Fruit fly (Drosophila melanogaster) whole organism, embryonic: Measurements from ENCODE around the gene scpr-C.
A peak's percentile ranks its signal among the peaks of the same experiment; 100 is the strongest.

Source experiments
- Antp ChIP-seq: fragments of 200-800 bp; sonication (Bioruptor generic); optimal IDR thresholded peaks from 3 replicates; lab custom pipeline; 2016; ENCODE audit warnings: missing biosample characterization, missing genetic modification characterization
- B-H1 ChIP-seq: fragments of 200-800 bp; sonication (Bioruptor generic); IDR thresholded peaks from 3 replicates; pipeline ENCODE4 v1.3.6; 2022; ENCODE audit warnings: missing biosample characterization, missing genetic modification characterization
- Bdp1 ChIP-seq: fragments of 200-800 bp; sonication (Bioruptor generic); optimal IDR thresholded peaks from 3 replicates; lab custom pipeline; 2016; ENCODE audit warnings: missing biosample characterization, missing genetic modification characterization
- CG10979 ChIP-seq: fragments of 200-800 bp; sonication (Bioruptor generic); optimal IDR thresholded peaks from 2 replicates; lab custom pipeline; 2018; ENCODE audit warnings: missing biosample characterization, mild to moderate bottlenecking, missing genetic modification characterization, moderate library complexity
- CG11723 ChIP-seq: fragments of 200-800 bp; sonication (Bioruptor generic); optimal IDR thresholded peaks from 2 replicates; lab custom pipeline; 2017; ENCODE audit warnings: missing biosample characterization, mild to moderate bottlenecking, missing genetic modification characterization
- CG12659 ChIP-seq: fragments of 200-800 bp; sonication (Bioruptor generic); optimal IDR thresholded peaks from 3 replicates; lab custom pipeline; 2017; ENCODE audit warnings: mild to moderate bottlenecking, missing biosample characterization, missing genetic modification reagents, missing genetic modification characterization
- CG14050 ChIP-seq: fragments of 200-800 bp; sonication (Bioruptor generic); IDR thresholded peaks from 3 replicates; pipeline ENCODE4 v1.3.6; 2022; ENCODE audit warnings: missing biosample characterization, missing genetic modification characterization
- CG14860 ChIP-seq: fragments of 200-800 bp; sonication (Bioruptor generic); IDR thresholded peaks from 3 replicates; pipeline ENCODE4 v1.3.6; 2022; ENCODE audit warnings: missing biosample characterization, missing genetic modification characterization; ENCODE audit not compliant: partially characterized antibody
- CG1603 ChIP-seq: fragments of 200-800 bp; sonication (Bioruptor generic); optimal IDR thresholded peaks from 2 replicates; lab custom pipeline; 2019; ENCODE audit warnings: missing biosample characterization, mild to moderate bottlenecking, missing genetic modification characterization, moderate library complexity
- CG17612 ChIP-seq: fragments of 200-800 bp; sonication (Bioruptor generic); IDR thresholded peaks from 2 replicates; pipeline ENCODE4 v1.3.6; 2022; ENCODE audit warnings: missing biosample characterization, missing genetic modification characterization
- CG17829 ChIP-seq: fragments of 200-800 bp; optimal IDR thresholded peaks from 2 replicates; lab custom pipeline; 2019; ENCODE audit warnings: missing biosample characterization, mild to moderate bottlenecking, missing genetic modification characterization, moderate library complexity
- CG30431 ChIP-seq: fragments of 200-800 bp; sonication (Bioruptor generic); optimal IDR thresholded peaks from 2 replicates; lab custom pipeline; 2017; ENCODE audit warnings: missing biosample characterization, missing genetic modification characterization
- CG31224 ChIP-seq: fragments of 200-800 bp; sonication (Bioruptor generic); IDR thresholded peaks from 2 replicates; pipeline ENCODE4 v1.3.6; 2022; ENCODE audit warnings: missing biosample characterization, missing genetic modification characterization
- CG31441 ChIP-seq: fragments of 200-800 bp; sonication (Bioruptor generic); IDR thresholded peaks from 2 replicates; pipeline ENCODE4 v1.3.6; 2022; ENCODE audit warnings: missing biosample characterization, missing genetic modification characterization
- CG33557 ChIP-seq: fragments of 200-800 bp; sonication (Bioruptor generic); optimal IDR thresholded peaks from 2 replicates; lab custom pipeline; 2019; ENCODE audit warnings: missing biosample characterization, mild to moderate bottlenecking, missing genetic modification characterization, moderate library complexity
- CG34376 ChIP-seq: fragments of 200-800 bp; sonication (Bioruptor generic); optimal IDR thresholded peaks from 2 replicates; lab custom pipeline; 2018; ENCODE audit warnings: missing biosample characterization, mild to moderate bottlenecking, missing genetic modification characterization
- CG34422 ChIP-seq: fragments of 200-800 bp; sonication (Bioruptor generic); IDR thresholded peaks from 3 replicates; pipeline ENCODE4 v1.3.6; 2022; ENCODE audit warnings: missing biosample characterization, missing genetic modification characterization
- CG3726 ChIP-seq: fragments of 200-800 bp; sonication (Bioruptor generic); IDR thresholded peaks from 3 replicates; pipeline ENCODE4, ENCODE4 v1.3.6; 2022; ENCODE audit warnings: missing biosample characterization, missing genetic modification characterization
- CG3995 ChIP-seq: fragments of 200-800 bp; sonication (Bioruptor generic); optimal IDR thresholded peaks from 3 replicates; lab custom pipeline; 2016; ENCODE audit warnings: missing biosample characterization, missing genetic modification characterization
- CG43689 ChIP-seq: fragments of 200-800 bp; sonication (Bioruptor generic); IDR thresholded peaks from 2 replicates; pipeline ENCODE4 v1.3.6; 2022; ENCODE audit warnings: missing biosample characterization, missing genetic modification characterization
- CG4820 ChIP-seq: fragments of 200-800 bp; sonication (Bioruptor generic); optimal IDR thresholded peaks from 3 replicates; lab custom pipeline; 2016; ENCODE audit warnings: missing biosample characterization, missing genetic modification characterization
- CG6254 ChIP-seq: fragments of 200-800 bp; sonication (Bioruptor generic); optimal IDR thresholded peaks from 3 replicates; lab custom pipeline; 2017; ENCODE audit warnings: mild to moderate bottlenecking, missing biosample characterization, missing genetic modification reagents, missing genetic modification characterization
- Fer3 ChIP-seq: fragments of 200-800 bp; sonication (Bioruptor generic); optimal IDR thresholded peaks from 2 replicates; lab custom pipeline; 2018; ENCODE audit warnings: missing biosample characterization, mild to moderate bottlenecking, missing genetic modification characterization, moderate library complexity
- H2.0 ChIP-seq: fragments of 200-800 bp; sonication (Bioruptor generic); IDR thresholded peaks from 2 replicates; pipeline ENCODE4 v1.3.6; 2022; ENCODE audit warnings: missing biosample characterization, missing genetic modification characterization
- HLH3B ChIP-seq: fragments of 200-800 bp; sonication (Bioruptor generic); IDR thresholded peaks from 2 replicates; pipeline ENCODE4 v1.3.6; 2022; ENCODE audit warnings: missing biosample characterization, missing genetic modification characterization
- Hsf ChIP-seq: fragments of 200-800 bp; sonication (Bioruptor generic); optimal IDR thresholded peaks from 3 replicates; lab custom pipeline; 2016; ENCODE audit warnings: missing biosample characterization, missing genetic modification characterization
- Mad ChIP-seq: fragments of 200-800 bp; sonication (Bioruptor generic); optimal IDR thresholded peaks from 2 replicates; lab custom pipeline; 2016; ENCODE audit warnings: missing biosample characterization, missing genetic modification characterization
- Ptx1 ChIP-seq: fragments of 200-800 bp; sonication (Bioruptor generic); IDR thresholded peaks from 2 replicates; pipeline ENCODE4 v1.3.6; 2022; ENCODE audit warnings: missing biosample characterization, missing genetic modification characterization
- Rfx ChIP-seq: fragments of 200-800 bp; sonication (Bioruptor generic); IDR thresholded peaks from 2 replicates; pipeline ENCODE4 v1.3.6; 2022; ENCODE audit warnings: missing biosample characterization, missing genetic modification characterization
- Rx ChIP-seq: fragments of 200-800 bp; sonication (Bioruptor generic); IDR thresholded peaks from 2 replicates; pipeline ENCODE4 v1.3.6; 2022; ENCODE audit warnings: missing biosample characterization, missing genetic modification characterization
- TFAM ChIP-seq: fragments of 200-800 bp; sonication (Bioruptor generic); optimal IDR thresholded peaks from 2 replicates; lab custom pipeline; 2017; ENCODE audit warnings: missing biosample characterization, missing genetic modification characterization, inconsistent platforms
- Taf1 ChIP-seq: fragments of 200-800 bp; sonication (Bioruptor generic); IDR thresholded peaks from 2 replicates; pipeline ENCODE4 v1.3.6; 2022; ENCODE audit warnings: missing biosample characterization, missing genetic modification characterization
- Xbp1 ChIP-seq: fragments of 200-800 bp; sonication (Bioruptor generic); optimal IDR thresholded peaks from 3 replicates; lab custom pipeline; 2016; ENCODE audit warnings: missing biosample characterization, mild to moderate bottlenecking, missing genetic modification characterization
- Xrp1 ChIP-seq: fragments of 200-800 bp; sonication (Bioruptor generic); IDR thresholded peaks from 2 replicates; pipeline ENCODE4 v1.3.6; 2022; ENCODE audit warnings: missing biosample characterization, missing genetic modification characterization
- abd-A ChIP-seq: fragments of 200-800 bp; sonication (Bioruptor generic); optimal IDR thresholded peaks from 3 replicates; lab custom pipeline; 2019; ENCODE audit warnings: missing biosample characterization, mild to moderate bottlenecking, missing genetic modification characterization, moderate library complexity
- al ChIP-seq: fragments of 200-800 bp; sonication (Bioruptor generic); IDR thresholded peaks from 2 replicates; pipeline ENCODE4 v1.3.6; 2022; ENCODE audit warnings: missing biosample characterization, missing genetic modification characterization
- ase ChIP-seq: fragments of 200-800 bp; sonication (Bioruptor generic); IDR thresholded peaks from 3 replicates; pipeline ENCODE4 v1.3.6; 2022; ENCODE audit warnings: missing biosample characterization, missing genetic modification characterization
- chif ChIP-seq, 2 experiments: fragments of 200-800 bp; sonication (Bioruptor generic); optimal IDR thresholded peaks; 3 replicates each; lab custom pipeline; 2016; ENCODE audit warnings: missing biosample characterization in 2 of 2, missing genetic modification characterization in 2 of 2
- corto ChIP-seq: fragments of 200-800 bp; sonication (Bioruptor generic); optimal IDR thresholded peaks from 2 replicates; lab custom pipeline; 2016; ENCODE audit warnings: missing biosample characterization, mild to moderate bottlenecking, missing genetic modification characterization, moderate library complexity
- emc ChIP-seq: fragments of 200-800 bp; sonication (Bioruptor generic); optimal IDR thresholded peaks from 2 replicates; lab custom pipeline; 2016; ENCODE audit warnings: missing biosample characterization, missing genetic modification characterization
- ftz-f1 ChIP-seq: fragments of 200-800 bp; sonication (Bioruptor generic); optimal IDR thresholded peaks from 2 replicates; lab custom pipeline; 2016; ENCODE audit warnings: missing biosample characterization, missing genetic modification characterization
- gce ChIP-seq: fragments of 200-800 bp; sonication (Bioruptor generic); IDR thresholded peaks from 3 replicates; pipeline ENCODE4 v1.3.6; 2022; ENCODE audit warnings: missing biosample characterization, missing genetic modification characterization
- gro ChIP-seq: fragments of 200-800 bp; sonication (Bioruptor generic); optimal IDR thresholded peaks from 2 replicates; lab custom pipeline; 2016; ENCODE audit warnings: missing biosample characterization, missing genetic modification characterization
- hth ChIP-seq: fragments of >200 bp; optimal IDR thresholded peaks from 2 replicates; lab custom pipeline; 2017; ENCODE audit warnings: inconsistent platforms
- mam ChIP-seq: fragments of 200-800 bp; sonication (Bioruptor generic); optimal IDR thresholded peaks from 3 replicates; lab custom pipeline; 2016; ENCODE audit warnings: missing biosample characterization, missing genetic modification characterization
- phol ChIP-seq: fragments of 200-800 bp; sonication (Bioruptor generic); optimal IDR thresholded peaks from 3 replicates; lab custom pipeline; 2018; ENCODE audit warnings: missing biosample characterization, mild to moderate bottlenecking, missing genetic modification characterization, moderate library complexity
- pita ChIP-seq: fragments of 200-800 bp; sonication (Bioruptor generic); optimal IDR thresholded peaks from 2 replicates; lab custom pipeline; 2017; ENCODE audit warnings: missing biosample characterization, mild to moderate bottlenecking, missing genetic modification characterization
- sens-2 ChIP-seq: fragments of 200-800 bp; sonication (Bioruptor generic); IDR thresholded peaks from 2 replicates; pipeline ENCODE4 v1.3.6; 2022; ENCODE audit warnings: missing biosample characterization, missing genetic modification characterization
- seq ChIP-seq: fragments of 200-800 bp; sonication (Bioruptor generic); IDR thresholded peaks from 2 replicates; pipeline ENCODE4 v1.3.6; 2022; ENCODE audit warnings: missing biosample characterization, missing genetic modification characterization
- stc ChIP-seq: fragments of 200-800 bp; sonication (Bioruptor generic); IDR thresholded peaks from 2 replicates; pipeline ENCODE4 v1.3.6; 2022; ENCODE audit warnings: missing biosample characterization, missing genetic modification characterization
- twi ChIP-seq: fragments of 200-800 bp; optimal IDR thresholded peaks from 2 replicates; lab custom pipeline; 2019; ENCODE audit warnings: missing biosample characterization, mild to moderate bottlenecking, missing genetic modification characterization, moderate library complexity
- z ChIP-seq: fragments of 200-800 bp; sonication (Bioruptor generic); IDR thresholded peaks from 3 replicates; pipeline ENCODE4 v1.3.6; 2022; ENCODE audit warnings: missing biosample characterization, missing genetic modification characterization

The scpr-C gene

DNA sequence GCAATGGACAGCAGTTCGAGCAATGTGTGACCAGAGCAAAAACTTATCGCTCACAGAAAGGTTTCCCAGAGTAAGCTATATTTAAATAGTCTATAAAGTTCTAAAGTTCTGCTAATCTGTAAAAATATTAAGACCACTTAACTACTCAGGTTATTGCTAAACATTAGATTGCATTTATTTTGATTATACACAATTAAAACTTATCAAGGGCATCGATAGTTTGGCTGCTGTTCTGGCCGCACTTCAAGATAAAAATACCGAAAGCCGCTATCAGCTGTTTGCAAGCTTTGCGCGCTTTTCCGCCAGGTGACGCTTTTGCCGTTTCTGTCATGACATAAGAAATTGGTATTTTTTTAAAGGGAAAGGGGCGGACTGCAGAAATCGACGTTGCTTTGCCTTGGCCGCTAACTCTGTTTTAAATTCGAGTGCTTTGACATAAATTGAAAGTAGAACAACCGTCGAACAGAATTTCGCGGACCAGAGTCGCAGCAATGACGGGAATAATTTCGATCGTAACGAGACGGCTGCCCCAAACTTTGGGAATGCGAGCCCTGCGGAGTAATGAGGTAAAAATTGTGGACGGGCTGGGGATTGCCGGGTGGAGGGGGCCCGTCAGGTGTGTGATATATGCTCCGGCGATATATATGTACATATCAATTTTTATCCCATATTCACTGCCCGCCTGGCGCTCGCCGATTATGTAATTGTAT, 18.8 kb downstream of the scpr-C start, which contains the start of the genes CG17734 and CG5214 (continued):
- TF ChIP-seq sens-2 (no peak), CG3995 (peak; percentile 24), corto (GFP tag; lab: Kevin White, UChicago) (no peak), B-H1 (no peak), gce (GFP tag; lab: Robert Waterston, UW) (no peak), Xrp1 (no peak), CG6254 (GFP tag; lab: Kevin White, UChicago) (no peak), CG12659 (GFP tag; lab: Kevin White, UChicago) (peak; percentile 86), abd-A (tag; lab: Kevin White, UChicago) (no peak), Fer3 (tag; lab: Kevin White, UChicago) (no peak), CG31224 (GFP tag; lab: Robert Waterston, UW) (no peak), chif (GFP tag; optimal IDR thresholded peaks at IDR 0.05; lab: Kevin White, UChicago) (no peak), phol (no peak), Bdp1 (GFP tag; lab: Kevin White, UChicago) (no peak), ase (GFP tag; lab: Robert Waterston, UW) (no peak), CG17829 (tag; lab: Kevin White, UChicago) (no peak), Rx (GFP tag; lab: Robert Waterston, UW) (no peak), CG17612 (GFP tag; lab: Robert Waterston, UW) (no peak), CG34422 (GFP tag; lab: Robert Waterston, UW) (no peak), CG10979 (tag; lab: Kevin White, UChicago) (no peak), HLH3B (no peak), CG31441 (GFP tag; lab: Robert Waterston, UW) (peak; percentile 41; the same call in 1 of the 2 replicates), CG14860 (GFP tag; lab: Robert Waterston, UW) (peak; percentile 69; the same call in 2 of the 3 replicates), gro (GFP tag; lab: Kevin White, UChicago) (peak; percentile 71), Rfx (GFP tag; lab: Robert Waterston, UW) (no peak), Hsf (GFP tag; lab: Kevin White, UChicago) (peak; percentile 44), stc (GFP tag; lab: Robert Waterston, UW) (no peak), Taf1 (GFP tag; lab: Robert Waterston, UW) (no peak), ftz-f1 (peak; percentile 98), Ptx1 (GFP tag; lab: Robert Waterston, UW) (no peak), CG3726 (GFP tag; lab: Robert Waterston, UW) (no peak), twi (tag; lab: Kevin White, UChicago) (no peak), al (GFP tag; lab: Robert Waterston, UW) (no peak), pita (GFP tag; lab: Kevin White, UChicago) (no peak), Xbp1 (no peak), H2.0 (no peak), Mad (GFP tag; lab: Kevin White, UChicago) (no peak), Antp (GFP tag; lab: Kevin White, UChicago) (no peak), CG33557 (GFP tag; lab: Kevin White, UChicago) (no peak), hth (lab: Kevin White, UChicago) (no peak), CG34376 (GFP tag; lab: Kevin White, UChicago) (peak; percentile 32), CG43689 (no peak), TFAM (GFP tag; lab: Kevin White, UChicago) (no peak), CG14050 (no peak), mam (GFP tag; lab: Kevin White, UChicago) (peak; percentile 6), CG30431 (GFP tag; lab: Kevin White, UChicago) (no peak), CG11723 (no peak), CG1603 (tag; lab: Kevin White, UChicago) (peak; percentile 36), seq (GFP tag; lab: Robert Waterston, UW) (no peak), CG4820 (GFP tag; lab: Kevin White, UChicago) (no peak), z (GFP tag; lab: Robert Waterston, UW) (no peak), emc (GFP tag; lab: Kevin White, UChicago) (no peak)
